Fruit fly (Drosophila melanogaster) S2 (cell line): ENCODE data around the gene CG3841.

Experiments
- CG8478 ChIP-seq: fragments of >200 bp; optimal IDR thresholded peaks from 2 replicates; lab custom pipeline; 2018
- CTCF ChIP-seq, 2 experiments: fragments of >200 bp; optimal IDR thresholded peaks; 2 replicates each; lab custom pipeline; 2018

DNA sequence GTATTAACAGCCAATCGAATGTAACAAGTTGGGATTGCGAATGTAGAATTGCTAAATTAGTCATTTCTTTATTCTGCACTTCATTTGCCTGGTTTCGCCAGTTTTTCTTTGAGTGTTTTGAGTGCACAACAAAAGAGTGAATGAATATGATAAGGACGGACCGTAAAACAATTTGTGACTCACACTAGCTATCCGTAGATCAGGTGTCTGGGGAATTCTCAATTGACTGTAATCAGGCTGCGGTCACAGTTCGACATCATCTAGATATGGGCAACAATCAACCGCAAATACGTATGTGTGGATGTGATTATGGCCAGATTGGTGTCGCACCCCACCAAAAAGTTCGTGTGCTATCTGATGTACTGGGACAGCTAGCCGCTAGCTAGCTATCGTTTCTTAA is 30.6 kb downstream of the CG3841 start:
- no peak for TF ChIP-seq CTCF (optimal IDR thresholded peaks at IDR 0.05; lab: Kevin White, UChicago)
- no peak for TF ChIP-seq CG8478 (lab: Kevin White, UChicago)
